Worm (Caenorhabditis elegans): ENCODE measurements around the gene F57G9.7.

- peak; percentile 13 for TF ChIP-seq T20F7.1 (GFP tag; optimal IDR thresholded peaks at IDR 0.05)
- no peak for TF ChIP-seq daf-12 (tag; optimal IDR thresholded peaks at IDR 0.05)
- TF ChIP-seq ceh-44 (GFP tag; IDR thresholded peaks at IDR 0.05): no peak
- TF ChIP-seq nhr-76 (tag; optimal IDR thresholded peaks at IDR 0.05): no peak
- TF ChIP-seq duxl-1 (tag; optimal IDR thresholded peaks at IDR 0.05; ENCODE audit: poor library complexity): no peak
- no peak for TF ChIP-seq skn-1 (tag; optimal IDR thresholded peaks at IDR 0.05)
- no peak for TF ChIP-seq unc-62 (GFP tag; optimal IDR thresholded peaks at IDR 0.05 in 1 of 2)
- TF ChIP-seq unc-62 (tag; optimal IDR thresholded peaks at IDR 0.05): no peak
- TF ChIP-seq ceh-28 (tag; optimal IDR thresholded peaks at IDR 0.05): no peak
- TF ChIP-seq lin-13 (GFP tag; optimal IDR thresholded peaks at IDR 0.05): no peak
- no peak for TF ChIP-seq spr-3 (GFP tag; optimal IDR thresholded peaks at IDR 0.05)
- TF ChIP-seq mxl-3 (GFP tag; optimal IDR thresholded peaks at IDR 0.05): no peak
- no peak for TF ChIP-seq zip-11 (GFP tag; IDR thresholded peaks at IDR 0.05)
Measured at ce11 chrII:12353816-12354215, 43.7 kb downstream of the F57G9.7 start.

All from whole organism, L4 larva.